Worm (Caenorhabditis elegans): ENCODE data around the gene C14E2.11.

DNA sequence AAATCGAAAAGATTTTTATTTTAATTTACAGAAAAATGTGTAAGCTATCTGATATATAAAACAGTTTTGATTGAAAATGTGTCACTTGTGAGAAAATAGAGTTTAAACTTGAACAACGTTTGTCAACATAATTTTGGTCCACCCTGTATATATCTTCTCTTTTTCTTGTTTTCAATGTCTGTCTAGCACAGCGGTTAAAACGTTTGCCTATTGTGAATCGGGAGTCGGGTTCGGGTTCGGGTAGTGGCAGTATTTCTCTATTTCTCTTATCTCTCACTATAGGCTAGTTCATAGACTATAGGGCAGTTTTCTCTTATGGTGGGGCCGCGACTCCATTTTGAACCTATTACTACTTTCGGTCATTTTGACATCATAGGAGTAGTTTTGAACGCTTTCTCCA, 10.2 kb upstream of the C14E2.11 start:
- TF ChIP-seq nhr-11 (tag; optimal IDR thresholded peaks at IDR 0.05) (no peak), ama-1 (optimal IDR thresholded peaks at IDR 0.05) (no peak), ceh-14 (tag; optimal IDR thresholded peaks at IDR 0.05) (no peak), sox-4 (tag; optimal IDR thresholded peaks at IDR 0.05) (no peak), nhr-232 (tag; optimal IDR thresholded peaks at IDR 0.05) (no peak), nfya-1 (tag; optimal IDR thresholded peaks at IDR 0.05) (no peak), pha-4 (tag; optimal IDR thresholded peaks at IDR 0.05) (no peak), ceh-22 (tag; optimal IDR thresholded peaks at IDR 0.05) (no peak), ceh-31 (tag; optimal IDR thresholded peaks at IDR 0.05) (no peak), K02D7.2 (tag; optimal IDR thresholded peaks at IDR 0.05) (no peak), fkh-10 (GFP tag; optimal IDR thresholded peaks at IDR 0.05) (no peak), F13H6.1 (tag; optimal IDR thresholded peaks at IDR 0.05) (no peak), ceh-19 (GFP tag; optimal IDR thresholded peaks at IDR 0.05) (no peak)
